Worm (Caenorhabditis elegans): Measurements from ENCODE around the gene F41G3.5.

The F41G3.5 gene

DNA sequence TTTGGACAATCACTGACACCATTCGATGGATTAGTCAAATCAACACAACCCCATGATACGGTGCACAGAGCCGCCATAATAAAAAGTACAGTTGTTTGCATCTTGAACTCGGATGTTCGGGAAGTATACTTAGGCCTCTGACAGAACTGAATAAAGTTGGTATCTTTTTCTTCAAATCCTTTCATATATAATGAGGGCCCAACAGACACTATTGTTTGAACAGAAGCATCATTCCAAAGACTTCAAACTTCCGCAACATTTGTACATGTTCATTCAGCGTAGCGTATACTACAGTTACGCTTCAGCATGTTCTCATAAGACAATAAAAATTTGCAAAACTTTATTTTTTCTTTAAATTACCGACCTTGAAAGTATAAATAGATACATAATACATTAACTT is 5.5 kb downstream of the F41G3.5 start, which contains the start of gene F41G3.19:
F41G3.19 (minus strand) TSS at position 101 of the 400 bp plus-strand sequence.
- TF ChIP-seq ceh-6 (GFP tag; optimal IDR thresholded peaks at IDR 0.05), result no peak
- TF ChIP-seq ceh-14 (tag; optimal IDR thresholded peaks at IDR 0.05), result no peak
- TF ChIP-seq ceh-24 (tag; optimal IDR thresholded peaks at IDR 0.05), result no peak
- no peak for TF ChIP-seq sdc-2 (tag; optimal IDR thresholded peaks at IDR 0.05)
- TF ChIP-seq ama-1 (optimal IDR thresholded peaks at IDR 0.05), result no peak
- no peak for TF ChIP-seq madf-2 (tag; optimal IDR thresholded peaks at IDR 0.05)
- TF ChIP-seq gmeb-2 (tag; optimal IDR thresholded peaks at IDR 0.05), result no peak
- TF ChIP-seq syd-9 (tag; optimal IDR thresholded peaks at IDR 0.05), result no peak
- TF ChIP-seq pha-2 (tag; optimal IDR thresholded peaks at IDR 0.05), result no peak
- TF ChIP-seq C38D4.7 (GFP tag; optimal IDR thresholded peaks at IDR 0.05), result no peak

DNA sequence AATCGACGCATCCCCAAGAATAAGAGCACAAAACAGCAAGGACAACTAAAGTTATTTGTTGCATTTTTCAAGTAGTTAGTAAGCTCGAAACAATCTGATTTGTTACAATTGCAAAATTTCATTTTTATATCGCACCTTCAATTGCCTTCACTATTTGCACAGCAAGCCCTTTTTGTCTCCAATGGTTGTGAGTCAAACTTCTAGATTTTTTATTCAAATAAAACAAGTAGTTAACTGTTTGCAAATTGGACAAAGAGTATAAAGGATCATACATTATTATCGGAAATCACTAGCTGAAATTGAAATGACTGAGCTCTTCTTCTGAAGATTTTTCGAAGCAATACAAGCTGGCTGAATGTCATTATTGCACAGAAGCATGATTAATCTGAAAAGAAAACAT is 6.3 kb downstream of the F41G3.5 start, which contains the start of gene F41G3.21:
F41G3.21 (minus strand) TSS at position 101 of the 400 bp plus-strand sequence.
- TF ChIP-seq ets-4 (tag; optimal IDR thresholded peaks at IDR 0.05) (no peak), K02D7.2 (tag; optimal IDR thresholded peaks at IDR 0.05) (no peak), unc-86 (tag; optimal IDR thresholded peaks at IDR 0.05) (no peak), lim-6 (tag; optimal IDR thresholded peaks at IDR 0.05) (no peak), fkh-10 (GFP tag; optimal IDR thresholded peaks at IDR 0.05) (no peak)

DNA sequence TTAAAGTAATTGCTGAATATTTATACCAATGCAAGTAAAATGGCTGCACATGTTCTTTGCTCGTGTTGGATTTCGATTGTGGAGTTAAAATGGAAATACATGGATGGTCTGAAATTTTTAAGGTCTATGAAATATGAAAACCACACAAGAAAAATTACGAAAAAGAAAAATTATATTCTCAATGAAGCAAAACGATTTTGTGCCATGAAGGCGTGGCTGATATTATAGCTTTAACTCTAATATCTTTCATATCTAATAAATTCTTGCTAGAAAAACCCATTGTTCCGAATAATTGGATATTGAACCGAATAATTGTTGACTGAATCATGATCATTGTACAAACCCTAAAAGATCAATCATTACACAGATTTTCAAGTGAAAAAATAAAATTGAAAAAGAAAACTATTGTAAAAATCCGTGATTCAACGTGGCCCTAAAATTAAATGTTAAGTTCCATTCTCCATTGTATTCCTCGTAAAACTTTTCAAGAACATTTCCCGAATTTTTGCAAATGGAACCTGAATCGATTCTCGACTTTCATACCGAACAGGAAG is 8.2 kb downstream of the F41G3.5 start, which contains the start of the genes srx-95 and fis-1:
srx-95 (minus strand) TSS at position 101 of the 554 bp plus-strand sequence.
fis-1 (plus strand) TSS at position 504 of the 554 bp plus-strand sequence.
- TF ChIP-seq hlh-6 (tag; optimal IDR thresholded peaks at IDR 0.05) (no peak), unc-55 (GFP tag; optimal IDR thresholded peaks at IDR 0.05) (no peak), fax-1 (tag; optimal IDR thresholded peaks at IDR 0.05) (no peak), hlh-8 (tag; optimal IDR thresholded peaks at IDR 0.05) (no peak), ahr-1 (tag; optimal IDR thresholded peaks at IDR 0.05) (no peak), nhr-232 (tag; optimal IDR thresholded peaks at IDR 0.05) (no peak), pat-9 (tag; optimal IDR thresholded peaks at IDR 0.05) (no peak), ceh-31 (tag; optimal IDR thresholded peaks at IDR 0.05) (no peak), Y22D7AL.16 (tag; optimal IDR thresholded peaks at IDR 0.05) (no peak), ceh-24 (tag; optimal IDR thresholded peaks at IDR 0.05) (no peak), pqm-1 (tag; optimal IDR thresholded peaks at IDR 0.05) (no peak), lim-6 (tag; optimal IDR thresholded peaks at IDR 0.05) (no peak), zip-5 (tag; optimal IDR thresholded peaks at IDR 0.05) (no peak), ttx-3 (tag; optimal IDR thresholded peaks at IDR 0.05) (no peak), ceh-30 (tag; optimal IDR thresholded peaks at IDR 0.05) (no peak), hlh-15 (tag; optimal IDR thresholded peaks at IDR 0.05) (no peak), odd-2 (tag; optimal IDR thresholded peaks at IDR 0.05) (no peak)

DNA sequence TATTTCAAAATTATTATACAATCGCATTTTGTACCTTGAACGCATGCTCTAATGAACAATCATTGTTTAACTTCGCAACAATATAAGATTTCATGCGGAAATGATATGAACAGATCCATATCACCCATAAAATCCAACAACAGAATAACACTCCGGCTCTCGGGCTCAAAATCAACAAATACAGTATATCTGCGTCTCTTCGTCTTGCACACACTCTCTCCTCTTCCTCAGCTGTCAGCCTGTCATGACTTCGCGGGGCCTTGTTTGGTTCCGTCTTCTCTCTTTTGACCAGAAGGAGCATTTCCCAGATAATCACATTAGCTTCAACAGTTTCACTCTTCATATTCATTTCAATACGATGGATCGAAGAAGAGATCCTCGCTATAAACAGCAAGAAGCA is 9.7 kb downstream of the F41G3.5 start, which contains the start of gene F41G3.3:
F41G3.3 (plus strand) TSS at position 301 of the 400 bp plus-strand sequence.
- TF ChIP-seq elt-2 (tag; optimal IDR thresholded peaks at IDR 0.05) (no peak), fax-1 (tag; optimal IDR thresholded peaks at IDR 0.05) (no peak), pat-9 (tag; optimal IDR thresholded peaks at IDR 0.05) (no peak), tbx-2 (tag; optimal IDR thresholded peaks at IDR 0.05) (no peak), K02D7.2 (tag; optimal IDR thresholded peaks at IDR 0.05) (no peak), ref-2 (tag; optimal IDR thresholded peaks at IDR 0.05) (no peak), Y22D7AL.16 (tag; optimal IDR thresholded peaks at IDR 0.05) (no peak), unc-42 (tag; optimal IDR thresholded peaks at IDR 0.05) (no peak), elt-4 (tag; optimal IDR thresholded peaks at IDR 0.05) (no peak), pag-3 (tag; optimal IDR thresholded peaks at IDR 0.05; ENCODE audit: borderline replicate concordance) (no peak), unc-55 (GFP tag; optimal IDR thresholded peaks at IDR 0.05) (no peak), K09A11.1 (tag; optimal IDR thresholded peaks at IDR 0.05; ENCODE audit: insufficient read depth) (no peak), fkh-6 (tag; optimal IDR thresholded peaks at IDR 0.05) (no peak), ztf-16 (tag; optimal IDR thresholded peaks at IDR 0.05) (no peak), fkh-10 (GFP tag; optimal IDR thresholded peaks at IDR 0.05) (no peak), npax-4 (tag; optimal IDR thresholded peaks at IDR 0.05) (no peak), pros-1 (tag; optimal IDR thresholded peaks at IDR 0.05) (no peak)

Measured in whole organism, late embryonic.